Worm (Caenorhabditis elegans) whole organism, midembryonic: ENCODE data around the gene T01C3.11.

Experiments
- T22C8.4 ChIP-seq: fragments of 200-800 bp; sonication (Bioruptor generic); IDR thresholded peaks from 2 replicates; pipeline ENCODE4 v1.3.6; 2022; ENCODE audit warnings: missing genetic modification characterization, missing compliant biosample characterization
- cog-1 ChIP-seq: sonication (generic microtip); optimal IDR thresholded peaks from 2 replicates; lab custom pipeline; 2016; ENCODE audit warnings: missing genetic modification characterization, missing compliant biosample characterization
- flt-1 ChIP-seq: fragments of 200-800 bp; sonication (Bioruptor generic); IDR thresholded peaks from 2 replicates; pipeline ENCODE4 v1.3.6; 2022; ENCODE audit warnings: missing genetic modification characterization, missing compliant biosample characterization
- klf-2 ChIP-seq: fragments of 200-800 bp; sonication (Bioruptor generic); conservative IDR thresholded peaks from 2 replicates; pipeline ENCODE4 v1.3.6; 2022; ENCODE audit warnings: missing genetic modification reagents, missing genetic modification characterization, missing compliant biosample characterization
- ref-1 ChIP-seq: fragments of 200-800 bp; sonication (Bioruptor generic); conservative IDR thresholded peaks from 2 replicates; pipeline ENCODE4 v1.3.6; 2022; ENCODE audit warnings: missing genetic modification reagents, missing genetic modification characterization, missing compliant biosample characterization
- ztf-23 ChIP-seq: fragments of 200-800 bp; sonication (Bioruptor generic); IDR thresholded peaks from 2 replicates; pipeline ENCODE4 v1.3.6; 2022; ENCODE audit warnings: missing genetic modification reagents, missing genetic modification characterization, missing compliant biosample characterization

DNA sequence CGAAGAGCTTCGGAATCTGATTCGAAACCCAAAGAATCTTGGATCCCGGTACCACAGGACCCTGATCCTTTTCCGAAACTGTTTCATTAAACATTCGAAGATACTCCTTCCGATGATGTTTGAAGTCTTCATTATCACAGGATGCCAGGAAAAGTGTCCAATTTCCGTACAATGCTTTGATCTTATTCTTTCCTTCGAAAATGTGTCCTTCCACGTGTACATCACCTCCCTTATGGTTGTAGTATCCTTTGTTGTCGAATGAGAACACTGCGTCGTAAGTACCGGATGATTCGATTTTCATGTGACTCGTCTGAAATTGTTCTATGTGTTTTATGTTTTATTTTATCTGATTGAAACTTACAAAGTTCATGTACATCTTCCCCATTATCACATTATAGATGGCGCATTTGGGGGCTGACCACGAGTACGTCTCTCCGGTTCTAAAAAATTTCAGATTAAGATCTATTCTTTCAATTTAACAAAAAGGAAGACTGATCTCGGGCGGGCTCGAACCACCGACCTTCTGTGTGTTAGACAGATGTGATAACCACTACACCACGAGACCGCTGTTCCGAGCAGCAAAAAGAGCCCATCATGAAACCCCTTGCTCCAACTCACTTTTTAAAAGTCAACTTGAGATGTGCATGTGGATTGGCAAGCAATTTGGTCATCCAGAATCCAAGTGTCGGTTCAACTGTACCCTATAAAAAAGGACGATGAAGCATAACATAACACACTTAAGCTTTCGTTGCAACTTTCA is 13.4 kb downstream of the T01C3.11 start:
- TF ChIP-seq cog-1 (tag; lab: Kevin White, UChicago): no peak
- no peak for TF ChIP-seq ztf-23 (GFP tag; lab: Robert Waterston, UW)
- no peak for TF ChIP-seq klf-2
- TF ChIP-seq flt-1: no peak
- no peak for TF ChIP-seq ref-1
- no peak for TF ChIP-seq T22C8.4 (GFP tag; lab: Robert Waterston, UW)
